Worm (Caenorhabditis elegans): Measurements from ENCODE around the gene sdz-32.

- no peak for TF ChIP-seq W03F9.2 (tag; optimal IDR thresholded peaks at IDR 0.05)
- no peak for TF ChIP-seq him-1 (tag; optimal IDR thresholded peaks at IDR 0.05)
These were observed 25.0 kb upstream of the sdz-32 start, which contains the start of gene C16C8.25 for ce11 chrII:3448776-3449280.

All from whole organism, L4/young adult.